Fruit fly (Drosophila melanogaster) whole organism, prepupa: ENCODE data around the gene Ada1-1.
A peak's percentile ranks its signal among the peaks of the same experiment; 100 is the strongest.

Experiments
- Blimp-1 ChIP-seq: fragments of 200-800 bp; sonication (Bioruptor generic); optimal IDR thresholded peaks from 3 replicates; lab custom pipeline; 2017; ENCODE audit warnings: missing biosample characterization, missing genetic modification characterization, mild to moderate bottlenecking, moderate library complexity, missing genetic modification reagents
- CG11762 ChIP-seq: fragments of 200-800 bp; sonication (Bioruptor generic); optimal IDR thresholded peaks from 3 replicates; lab custom pipeline; 2016; ENCODE audit warnings: missing biosample characterization, missing genetic modification characterization; ENCODE audit not compliant: insufficient read depth
- CG11902 ChIP-seq: fragments of 200-800 bp; sonication (Bioruptor generic); optimal IDR thresholded peaks from 3 replicates; lab custom pipeline; 2016; ENCODE audit warnings: missing biosample characterization, missing genetic modification characterization
- CG15336 ChIP-seq: fragments of 200-800 bp; sonication (Bioruptor generic); IDR thresholded peaks from 2 replicates; pipeline ENCODE4 v1.3.6; 2022; ENCODE audit warnings: missing biosample characterization, missing genetic modification characterization
- CG9139 ChIP-seq: fragments of 200-800 bp; sonication (Bioruptor generic); optimal IDR thresholded peaks from 3 replicates; lab custom pipeline; 2017; ENCODE audit warnings: missing biosample characterization, mild to moderate bottlenecking, missing genetic modification characterization
- Gug ChIP-seq: fragments of 200-800 bp; sonication (Bioruptor generic); IDR thresholded peaks from 2 replicates; pipeline ENCODE4 v1.3.6; 2022; ENCODE audit warnings: missing biosample characterization, missing genetic modification characterization
- OdsH ChIP-seq: fragments of 200-800 bp; sonication (Bioruptor generic); optimal IDR thresholded peaks from 3 replicates; lab custom pipeline; 2016; ENCODE audit warnings: missing biosample characterization, missing genetic modification characterization
- Sox15 ChIP-seq: fragments of 200-800 bp; sonication (Bioruptor generic); optimal IDR thresholded peaks from 3 replicates; lab custom pipeline; 2016; ENCODE audit warnings: missing biosample characterization, missing genetic modification characterization
- cyc ChIP-seq: fragments of 200-800 bp; sonication (Bioruptor generic); optimal IDR thresholded peaks from 3 replicates; lab custom pipeline; 2016; ENCODE audit warnings: missing biosample characterization, missing genetic modification characterization
- dac ChIP-seq: fragments of 200-800 bp; sonication (Bioruptor generic); optimal IDR thresholded peaks from 2 replicates; lab custom pipeline; 2017; ENCODE audit warnings: missing biosample characterization, mild to moderate bottlenecking, missing genetic modification characterization
- esn ChIP-seq: fragments of 200-800 bp; sonication (Bioruptor generic); optimal IDR thresholded peaks from 2 replicates; lab custom pipeline; 2016; ENCODE audit warnings: missing biosample characterization, mild to moderate bottlenecking, missing genetic modification characterization, moderate library complexity
- fd59A ChIP-seq: fragments of 200-800 bp; sonication (Bioruptor generic); optimal IDR thresholded peaks from 2 replicates; lab custom pipeline; 2017; ENCODE audit warnings: missing biosample characterization, mild to moderate bottlenecking, missing genetic modification characterization, missing genetic modification reagents

DNA sequence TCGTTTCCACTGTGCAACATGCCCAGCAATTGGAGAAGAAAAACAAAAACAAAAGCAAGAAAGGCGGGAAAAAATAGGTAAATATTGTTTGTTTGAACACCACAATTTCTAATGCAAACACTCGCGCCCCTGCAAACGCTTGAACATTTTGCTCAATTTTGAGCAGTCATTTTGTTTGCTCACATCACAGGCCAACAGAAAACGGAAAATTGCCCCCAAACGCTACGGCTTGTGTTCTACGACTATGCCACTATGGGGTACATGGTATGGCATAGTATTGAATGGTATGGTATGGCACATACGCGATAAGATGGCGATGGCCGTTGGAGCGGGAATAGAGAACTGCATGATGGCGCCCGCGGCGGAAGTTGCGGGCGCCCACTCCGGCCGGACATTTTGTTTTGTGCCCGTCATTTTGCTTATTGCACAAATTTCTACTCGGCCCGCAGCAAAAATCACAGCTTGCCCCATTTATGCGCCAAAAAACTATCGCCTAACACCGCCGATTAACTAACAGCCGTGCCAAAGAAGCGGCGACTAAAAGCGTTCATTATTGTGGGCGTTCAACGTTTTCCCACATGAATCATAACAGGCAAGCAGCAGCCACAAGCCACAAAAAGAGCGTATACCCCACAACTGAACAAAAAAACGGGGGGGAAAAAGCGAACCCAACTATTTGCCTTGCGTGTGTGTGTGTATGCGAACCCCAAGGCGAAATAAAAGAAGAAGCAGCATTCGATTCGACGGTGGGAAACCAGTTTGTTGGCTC, 7.8 kb downstream of the Ada1-1 start:
- no peak for TF ChIP-seq Sox15 (GFP tag; lab: Kevin White, UChicago)
- peak; percentile 38 for TF ChIP-seq fd59A (GFP tag; lab: Kevin White, UChicago)
- no peak for TF ChIP-seq Gug (GFP tag; lab: Robert Waterston, UW)
- no peak for TF ChIP-seq CG11762 (GFP tag; lab: Kevin White, UChicago)
- no peak for TF ChIP-seq cyc (GFP tag; lab: Kevin White, UChicago)
- no peak for TF ChIP-seq CG9139
- TF ChIP-seq CG15336 (GFP tag; lab: Robert Waterston, UW) = no peak
- TF ChIP-seq Blimp-1 (GFP tag; lab: Kevin White, UChicago) = no peak
- TF ChIP-seq CG11902 (GFP tag; lab: Kevin White, UChicago) = no peak
- TF ChIP-seq esn = no peak
- no peak for TF ChIP-seq dac (GFP tag; lab: Kevin White, UChicago)
- TF ChIP-seq OdsH (GFP tag; lab: Kevin White, UChicago) = no peak
